Fruit fly (Drosophila melanogaster): Measurements from ENCODE around the gene Imp.

Imp gene

DNA sequence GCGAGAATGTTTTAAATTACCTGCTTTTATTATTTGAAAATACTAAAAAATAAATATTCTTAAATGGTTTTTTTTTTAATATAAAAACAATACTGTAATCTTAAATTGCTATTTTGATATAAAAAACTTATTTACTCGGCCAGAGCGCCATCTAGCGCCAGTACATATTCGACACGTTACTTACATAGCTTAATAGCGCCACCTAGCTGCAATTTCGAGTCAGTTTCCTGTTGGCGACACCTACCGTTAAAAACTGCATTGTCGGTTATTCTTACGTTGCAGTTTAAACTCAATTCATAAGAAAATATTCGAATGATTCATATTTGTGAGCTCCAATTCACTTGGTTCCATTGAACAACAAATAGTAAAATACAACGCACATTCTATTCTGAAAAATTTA, 8.3 kb upstream of the Imp start (continued):
- no peak for TF ChIP-seq prd (optimal IDR thresholded peaks at IDR 0.05)
- peak; percentile 64 for TF ChIP-seq prd (GFP tag; IDR thresholded peaks at IDR 0.05)
- TF ChIP-seq Elba2 (GFP tag; optimal IDR thresholded peaks at IDR 0.05) = no peak
- peak; percentile 68 for TF ChIP-seq tin (GFP tag; optimal IDR thresholded peaks at IDR 0.05)
- TF ChIP-seq dpn (GFP tag; optimal IDR thresholded peaks at IDR 0.05) = peak; percentile 71
- TF ChIP-seq nom (GFP tag; optimal IDR thresholded peaks at IDR 0.05) = peak; percentile 1
- TF ChIP-seq gfzf (GFP tag; optimal IDR thresholded peaks at IDR 0.05) = no peak
- TF ChIP-seq row (GFP tag; IDR thresholded peaks at IDR 0.05) = 0 out of 3 replicates have a peak, but pooled peaks have one; percentile 20
- peak; percentile 69 for TF ChIP-seq lilli (GFP tag; optimal IDR thresholded peaks at IDR 0.05)
- TF ChIP-seq CG16779 (GFP tag; IDR thresholded peaks at IDR 0.05) = no peak
- peak; percentile 42 for TF ChIP-seq Atf3 (GFP tag; optimal IDR thresholded peaks at IDR 0.05)
- peak; percentile 35; the same call in 1 of the 2 replicates for TF ChIP-seq E2f2 (GFP tag; IDR thresholded peaks at IDR 0.05)
- TF ChIP-seq Sin3A (optimal IDR thresholded peaks at IDR 0.05) = no peak
- TF ChIP-seq CG11093 (GFP tag; IDR thresholded peaks at IDR 0.05) = no peak
- peak; percentile 66 for TF ChIP-seq CoRest (tag; optimal IDR thresholded peaks at IDR 0.05)
- peak; percentile 40; the same call in 1 of the 2 replicates for TF ChIP-seq CG5953 (GFP tag; IDR thresholded peaks at IDR 0.05)
- TF ChIP-seq CG10267 (tag; optimal IDR thresholded peaks at IDR 0.05) = peak; percentile 64
- peak; percentile 95 for TF ChIP-seq CG11456 (GFP tag; IDR thresholded peaks at IDR 0.05)
- TF ChIP-seq nmo (GFP tag; optimal IDR thresholded peaks at IDR 0.05) = peak; percentile 61
- peak; percentile 33 for TF ChIP-seq CG17385 (GFP tag; optimal IDR thresholded peaks at IDR 0.05)
- peak; percentile 50 for TF ChIP-seq CG12155 (GFP tag; optimal IDR thresholded peaks at IDR 0.05)
- peak; percentile 15 for TF ChIP-seq CG7556 (GFP tag; optimal IDR thresholded peaks at IDR 0.05)
- TF ChIP-seq CG18476 (GFP tag; optimal IDR thresholded peaks at IDR 0.05) = peak; percentile 34
- TF ChIP-seq fu2 (GFP tag; optimal IDR thresholded peaks at IDR 0.05) = no peak
- peak; percentile 98 for TF ChIP-seq Ets65A (GFP tag)
- TF ChIP-seq gce (GFP tag; IDR thresholded peaks at IDR 0.05) = no peak
- TF ChIP-seq abd-A (tag; optimal IDR thresholded peaks at IDR 0.05) = no peak
- TF ChIP-seq CG34224 (GFP tag; IDR thresholded peaks at IDR 0.05; ENCODE audit: partially characterized antibody) = no peak
- peak; percentile 58 for TF ChIP-seq phol (tag; optimal IDR thresholded peaks at IDR 0.05)
- TF ChIP-seq pita (GFP tag; optimal IDR thresholded peaks at IDR 0.05) = peak; percentile 44
- peak; percentile 54 for TF ChIP-seq zen (tag; optimal IDR thresholded peaks at IDR 0.05)
- TF ChIP-seq CG10147 (GFP tag; optimal IDR thresholded peaks at IDR 0.05) = peak; percentile 27
- TF ChIP-seq her (GFP tag; optimal IDR thresholded peaks at IDR 0.05) = peak; percentile 35
- TF ChIP-seq fd3F (GFP tag; optimal IDR thresholded peaks at IDR 0.05) = peak; percentile 36
- TF ChIP-seq Xrp1 (GFP tag; IDR thresholded peaks at IDR 0.05) = no peak
- no peak for TF ChIP-seq wdn (GFP tag; IDR thresholded peaks at IDR 0.05)
- no peak for TF ChIP-seq unc-4 (GFP tag; IDR thresholded peaks at IDR 0.05; ENCODE audit: partially characterized antibody)
- no peak for TF ChIP-seq Dfd (GFP tag; optimal IDR thresholded peaks at IDR 0.05)
- no peak for TF ChIP-seq toy (GFP tag; IDR thresholded peaks at IDR 0.05)
- peak; percentile 22 for TF ChIP-seq CG11398 (GFP tag; optimal IDR thresholded peaks at IDR 0.05)
- TF ChIP-seq CG7271 (tag; optimal IDR thresholded peaks at IDR 0.05) = no peak
- TF ChIP-seq CG6689 (GFP tag; IDR thresholded peaks at IDR 0.05) = no peak
- peak; percentile 52 for TF ChIP-seq CG13624 (GFP tag; optimal IDR thresholded peaks at IDR 0.05)
- no peak for TF ChIP-seq CG15011 (GFP tag; optimal IDR thresholded peaks at IDR 0.05)
- TF ChIP-seq psq (GFP tag; optimal IDR thresholded peaks at IDR 0.05) = no peak
- peak; percentile 61 for TF ChIP-seq HmgZ (tag; optimal IDR thresholded peaks at IDR 0.05)
- TF ChIP-seq Dref (GFP tag; IDR thresholded peaks at IDR 0.05) = no peak
- TF ChIP-seq crc (GFP tag; optimal IDR thresholded peaks at IDR 0.05) = no peak
- TF ChIP-seq CG12659 (GFP tag; optimal IDR thresholded peaks at IDR 0.05) = peak; percentile 55
- TF ChIP-seq Dek (tag; optimal IDR thresholded peaks at IDR 0.05) = peak; percentile 54
- TF ChIP-seq Abd-B (GFP tag; optimal IDR thresholded peaks at IDR 0.05) = no peak
- peak; percentile 41 for TF ChIP-seq Ssrp (tag; optimal IDR thresholded peaks at IDR 0.05)
